Worm (Caenorhabditis elegans) whole organism, L3 larva: ENCODE data around the gene eri-1.

Experiments used
- R02D3.7 ChIP-seq: fragments of 150-350 bp; optimal IDR thresholded peaks from 2 replicates; lab custom pipeline; 2014; ENCODE audit warnings: missing biosample characterization, missing genetic modification characterization
- ceh-82 ChIP-seq: fragments of 150-350 bp; optimal IDR thresholded peaks from 2 replicates; lab custom pipeline; 2014; ENCODE audit warnings: missing biosample characterization, missing genetic modification characterization
- daf-12 ChIP-seq: fragments of 150-350 bp; optimal IDR thresholded peaks from 2 replicates; lab custom pipeline; 2014; ENCODE audit warnings: missing biosample characterization, missing genetic modification reagents, missing genetic modification characterization
- elt-3 ChIP-seq, 3 experiments: fragments of 150-350 bp in 1 of 3; sonication (generic microtip) in 2 of 3; optimal IDR thresholded peaks; 2 replicates in 2 of 3; 4 replicates in 1 of 3; lab custom pipeline; 2014 to 2017; ENCODE audit warnings: missing biosample characterization in 3 of 3, missing genetic modification characterization in 3 of 3
- eor-1 ChIP-seq, 2 experiments: fragments of 150-350 bp; optimal IDR thresholded peaks; 2 replicates each; lab custom pipeline; 2014 to 2018; ENCODE audit warnings: missing biosample characterization in 2 of 2, missing genetic modification characterization in 2 of 2
- fkh-10 ChIP-seq: sonication (generic microtip); optimal IDR thresholded peaks from 2 replicates; lab custom pipeline; 2017; ENCODE audit warnings: missing biosample characterization, missing genetic modification reagents, missing genetic modification characterization
- nhr-28 ChIP-seq: fragments of 150-350 bp; optimal IDR thresholded peaks from 2 replicates; lab custom pipeline; 2014; ENCODE audit warnings: missing biosample characterization, missing genetic modification characterization
- unc-39 ChIP-seq: sonication (generic microtip); optimal IDR thresholded peaks from 4 replicates; lab custom pipeline; 2017; ENCODE audit warnings: missing biosample characterization, missing genetic modification characterization

- TF ChIP-seq fkh-10 (GFP tag; lab: Kevin White, UChicago) (no peak), unc-39 (tag; lab: Kevin White, UChicago) (no peak), ceh-82 (tag; lab: Kevin White, UChicago) (no peak), daf-12 (tag; lab: Kevin White, UChicago) (no peak), R02D3.7 (tag; lab: Kevin White, UChicago) (no peak), eor-1 (tag; optimal IDR thresholded peaks at IDR 0.05; lab: Kevin White, UChicago) (no peak), nhr-28 (tag; lab: Kevin White, UChicago) (no peak), elt-3 (tag; optimal IDR thresholded peaks at IDR 0.05; lab: Kevin White, UChicago) (no peak)
Observed at ce11 chrIV:373963-374362, 45.8 kb downstream of the eri-1 start.
